Worm (Caenorhabditis elegans): ENCODE results near the gene M142.8.

- TF ChIP-seq nhr-28 (tag; optimal IDR thresholded peaks at IDR 0.05) (no peak), mep-1 (tag; optimal IDR thresholded peaks at IDR 0.05) (no peak), ama-1 (optimal IDR thresholded peaks at IDR 0.05) (no peak), elt-3 (tag; optimal IDR thresholded peaks at IDR 0.05) (no peak), tbx-2 (tag; optimal IDR thresholded peaks at IDR 0.05) (no peak), dsc-1 (tag; optimal IDR thresholded peaks at IDR 0.05) (no peak), nhr-237 (tag; optimal IDR thresholded peaks at IDR 0.05) (no peak), unc-62 (GFP tag; optimal IDR thresholded peaks at IDR 0.05) (no peak), nhr-77 (tag; optimal IDR thresholded peaks at IDR 0.05) (no peak), ces-1 (GFP tag; optimal IDR thresholded peaks at IDR 0.05) (no peak), lin-39 (tag; optimal IDR thresholded peaks at IDR 0.05) (no peak), unc-30 (tag; optimal IDR thresholded peaks at IDR 0.05) (no peak), jun-1 (tag; optimal IDR thresholded peaks at IDR 0.05) (no peak), unc-130 (tag; optimal IDR thresholded peaks at IDR 0.05) (no peak)
Observed at ce11 chrIII:10981555-10981954, 48.1 kb downstream of the M142.8 start.

All from whole organism, L1 larva.